Worm (Caenorhabditis elegans) whole organism, L1 larva: ENCODE results near the gene aagr-2.
A peak's percentile ranks its signal among the peaks of the same experiment; 100 is the strongest.

Experiments used
- C16A3.4 ChIP-seq: fragments of 150-350 bp; optimal IDR thresholded peaks from 2 replicates; lab custom pipeline; 2014; ENCODE audit warnings: missing biosample characterization, missing genetic modification characterization
- F16B12.6 ChIP-seq: fragments of 150-350 bp; optimal IDR thresholded peaks from 2 replicates; lab custom pipeline; 2014; ENCODE audit warnings: missing biosample characterization, missing genetic modification characterization
- alr-1 ChIP-seq: fragments of 200-800 bp; sonication (Bioruptor generic); optimal IDR thresholded peaks from 2 replicates; lab custom pipeline; 2018; ENCODE audit warnings: borderline replicate concordance, mild to moderate bottlenecking, missing genetic modification characterization, missing compliant biosample characterization
- blmp-1 ChIP-seq: fragments of 150-350 bp; optimal IDR thresholded peaks from 2 replicates; lab custom pipeline; 2014; ENCODE audit warnings: missing biosample characterization, missing genetic modification characterization
- ceh-63 ChIP-seq: fragments of 200-800 bp; sonication (Bioruptor generic); optimal IDR thresholded peaks from 2 replicates; lab custom pipeline; 2018; ENCODE audit warnings: mild to moderate bottlenecking, missing genetic modification characterization, missing compliant biosample characterization
- ceh-8 ChIP-seq: fragments of 200-800 bp; sonication (Bioruptor generic); optimal IDR thresholded peaks from 2 replicates; lab custom pipeline; 2018; ENCODE audit warnings: mild to moderate bottlenecking, missing genetic modification characterization, moderate library complexity, missing compliant biosample characterization
- ces-1 ChIP-seq: fragments of 150-350 bp; optimal IDR thresholded peaks from 2 replicates; lab custom pipeline; 2014; ENCODE audit warnings: missing biosample characterization, missing genetic modification reagents, missing genetic modification characterization
- dpl-1 ChIP-seq, 3 experiments: fragments of 150-350 bp in 2 of 3; sonication (generic microtip) in 1 of 3; optimal IDR thresholded peaks; 2 replicates each; lab custom pipeline; 2014 to 2017; ENCODE audit warnings: missing biosample characterization in 3 of 3, missing genetic modification characterization in 3 of 3, missing genetic modification reagents in 3 of 3
- dsc-1 ChIP-seq: sonication (generic microtip); optimal IDR thresholded peaks from 2 replicates; lab custom pipeline; 2016; ENCODE audit warnings: mild to moderate bottlenecking, missing genetic modification characterization, missing compliant biosample characterization
- efl-1 ChIP-seq, 4 experiments: fragments of 150-350 bp; optimal IDR thresholded peaks in 3 of 4; peaks in 1 of 4; 1 replicate in 1 of 4; 2 replicates in 3 of 4; lab custom pipeline; 2014; ENCODE audit warnings: missing biosample characterization in 2 of 4, missing genetic modification characterization in 2 of 4, missing genetic modification reagents in 2 of 4
- egl-13 ChIP-seq: sonication (generic microtip); optimal IDR thresholded peaks from 2 replicates; lab custom pipeline; 2016; ENCODE audit warnings: missing genotype, missing genetic modification reagents, missing genetic modification characterization, missing compliant biosample characterization
- elt-2 ChIP-seq: sonication (generic microtip); optimal IDR thresholded peaks from 2 replicates; lab custom pipeline; 2016; ENCODE audit warnings: missing genetic modification characterization, mild to moderate bottlenecking, inconsistent platforms, missing compliant biosample characterization, missing genetic modification reagents
- grh-1 ChIP-seq: fragments of 200-800 bp; sonication (Bioruptor generic); IDR thresholded peaks from 2 replicates; pipeline ENCODE4 v1.3.6; 2022; ENCODE audit warnings: missing genetic modification reagents, missing genetic modification characterization, missing compliant biosample characterization
- lin-13 ChIP-seq: fragments of 150-350 bp; optimal IDR thresholded peaks from 2 replicates; lab custom pipeline; 2014; ENCODE audit warnings: missing biosample characterization, missing genetic modification reagents, missing genetic modification characterization
- lin-14 ChIP-seq: fragments of 200-800 bp; sonication (Bioruptor generic); optimal IDR thresholded peaks from 2 replicates; lab custom pipeline; 2018; ENCODE audit warnings: mild to moderate bottlenecking, missing genetic modification characterization, moderate library complexity, missing compliant biosample characterization
- lin-35 ChIP-seq, 2 experiments: fragments of 150-350 bp; optimal IDR thresholded peaks; 2 replicates each; lab custom pipeline; 2014; ENCODE audit warnings: missing biosample characterization in 2 of 2, missing genetic modification characterization in 2 of 2, missing genetic modification reagents in 2 of 2
- lir-3 ChIP-seq: sonication (generic microtip); optimal IDR thresholded peaks from 2 replicates; lab custom pipeline; 2016; ENCODE audit warnings: mild to moderate bottlenecking, missing genetic modification characterization, moderate library complexity, missing compliant biosample characterization; ENCODE audit not compliant: poor library complexity
- lsy-2 ChIP-seq, 2 experiments: fragments of 150-350 bp; optimal IDR thresholded peaks; 2 replicates each; lab custom pipeline; 2014; ENCODE audit warnings: missing biosample characterization in 2 of 2, missing genetic modification characterization in 2 of 2
- mep-1 ChIP-seq: fragments of 150-350 bp; optimal IDR thresholded peaks from 2 replicates; lab custom pipeline; 2014; ENCODE audit warnings: missing biosample characterization, missing genetic modification characterization
- nhr-20 ChIP-seq: sonication (generic microtip); optimal IDR thresholded peaks from 2 replicates; lab custom pipeline; 2016; ENCODE audit warnings: mild to moderate bottlenecking, missing genetic modification characterization, missing compliant biosample characterization
- nhr-237 ChIP-seq: fragments of 150-350 bp; optimal IDR thresholded peaks from 2 replicates; lab custom pipeline; 2014; ENCODE audit warnings: missing biosample characterization, missing genetic modification characterization
- nhr-71 ChIP-seq: sonication (generic microtip); optimal IDR thresholded peaks from 2 replicates; lab custom pipeline; 2016; ENCODE audit warnings: mild to moderate bottlenecking, missing genetic modification characterization, moderate library complexity, missing compliant biosample characterization
- nhr-84 ChIP-seq: sonication (generic microtip); optimal IDR thresholded peaks from 2 replicates; lab custom pipeline; 2017; ENCODE audit warnings: missing biosample characterization, missing genetic modification characterization
- nhr-85 ChIP-seq: sonication (generic microtip); peaks from one replicate; lab custom pipeline; 2016; ENCODE audit warnings: missing genetic modification characterization, inconsistent platforms, missing compliant biosample characterization
- nhr-90 ChIP-seq: sonication (generic microtip); optimal IDR thresholded peaks from 2 replicates; lab custom pipeline; 2016; ENCODE audit warnings: mild to moderate bottlenecking, missing genetic modification characterization, missing compliant biosample characterization; ENCODE audit not compliant: poor library complexity
- pag-3 ChIP-seq: sonication (generic microtip); optimal IDR thresholded peaks from 2 replicates; lab custom pipeline; 2017; ENCODE audit warnings: missing genetic modification characterization, mild to moderate bottlenecking, missing compliant biosample characterization, antibody characterized with exemption, borderline replicate concordance; ENCODE audit not compliant: insufficient read depth
- rnt-1 ChIP-seq: sonication (generic microtip); optimal IDR thresholded peaks from 2 replicates; lab custom pipeline; 2016; ENCODE audit warnings: mild to moderate bottlenecking, missing genetic modification characterization, moderate library complexity, missing compliant biosample characterization
- skn-1 ChIP-seq: fragments of 150-350 bp; optimal IDR thresholded peaks from 2 replicates; lab custom pipeline; 2014; ENCODE audit warnings: missing biosample characterization, missing genetic modification characterization
- snpc-4 ChIP-seq: fragments of 150-350 bp; optimal IDR thresholded peaks from 2 replicates; lab custom pipeline; 2014; ENCODE audit warnings: missing biosample characterization, missing genetic modification characterization
- snu-23 ChIP-seq: sonication (generic microtip); optimal IDR thresholded peaks from 2 replicates; lab custom pipeline; 2016; ENCODE audit warnings: missing genetic modification characterization, missing compliant biosample characterization
- sox-4 ChIP-seq: sonication (generic microtip); optimal IDR thresholded peaks from 2 replicates; lab custom pipeline; 2016; ENCODE audit warnings: missing genetic modification characterization, missing compliant biosample characterization
- swsn-7 ChIP-seq: sonication (generic microtip); optimal IDR thresholded peaks from 2 replicates; lab custom pipeline; 2016; ENCODE audit warnings: missing genetic modification characterization, missing compliant biosample characterization
- unc-62 ChIP-seq: fragments of 150-350 bp; optimal IDR thresholded peaks from 2 replicates; lab custom pipeline; 2014; ENCODE audit warnings: missing biosample characterization, missing genetic modification reagents, missing genetic modification characterization
- unc-98 ChIP-seq: fragments of 200-800 bp; sonication (Bioruptor generic); IDR thresholded peaks from 2 replicates; pipeline ENCODE4 v1.3.6; 2022; ENCODE audit warnings: missing genetic modification characterization, missing compliant biosample characterization
- xbp-1 ChIP-seq: sonication (generic microtip); optimal IDR thresholded peaks from 2 replicates; lab custom pipeline; 2016; ENCODE audit warnings: missing genetic modification characterization, missing compliant biosample characterization
- zag-1 ChIP-seq: fragments of 150-350 bp; optimal IDR thresholded peaks from 2 replicates; lab custom pipeline; 2014; ENCODE audit warnings: missing biosample characterization, missing genetic modification characterization
- ztf-11 ChIP-seq, 2 experiments: sonication (generic microtip); optimal IDR thresholded peaks; 2 replicates each; lab custom pipeline; 2016 to 2017; ENCODE audit warnings: missing genetic modification characterization in 2 of 2, missing biosample characterization in 1 of 2, missing compliant biosample characterization in 1 of 2

Gene aagr-2

ce11 chrII:4948118-4948517 is 23.1 kb upstream of the aagr-2 start:
- TF ChIP-seq nhr-237 (no peak), lin-13 (no peak), dsc-1 (tag; lab: Kevin White, UChicago) (no peak), ceh-8 (no peak), unc-62 (GFP tag; lab: Kevin White, UChicago) (no peak), C16A3.4 (tag; lab: Kevin White, UChicago) (no peak), pag-3 (tag; lab: Kevin White, UChicago) (no peak), alr-1 (no peak), nhr-84 (tag; lab: Kevin White, UChicago) (no peak), nhr-85 (tag; lab: Kevin White, UChicago) (peak; percentile 59), elt-2 (tag; lab: Kevin White, UChicago) (peak; percentile 7), blmp-1 (tag; lab: Kevin White, UChicago) (no peak), unc-98 (GFP tag; lab: Robert Waterston, UW) (no peak), ztf-11 (tag; optimal IDR thresholded peaks at IDR 0.05; lab: Kevin White, UChicago) (no peak), ceh-63 (no peak), nhr-90 (tag; lab: Kevin White, UChicago) (no peak), ces-1 (no peak), zag-1 (no peak)

- TF ChIP-seq lin-35 (GFP tag; optimal IDR thresholded peaks at IDR 0.05; lab: Kevin White, UChicago) (peak; percentile 23 to 37), egl-13 (tag; lab: Kevin White, UChicago) (no peak), nhr-85 (tag; lab: Kevin White, UChicago) (no peak), skn-1 (peak; percentile 16), dpl-1 (GFP tag; optimal IDR thresholded peaks at IDR 0.05; lab: Kevin White, UChicago) (peak in 2 of 3 experiments; percentile 39 to 40), pag-3 (tag; lab: Kevin White, UChicago) (no peak), sox-4 (tag; lab: Kevin White, UChicago) (no peak), rnt-1 (tag; lab: Kevin White, UChicago) (peak; percentile 12), nhr-71 (tag; lab: Kevin White, UChicago) (peak; percentile 6), efl-1 (optimal IDR thresholded peaks at IDR 0.05; lab: Kevin White, UChicago) (peak; percentile 31 to 43), efl-1 (GFP tag; optimal IDR thresholded peaks at IDR 0.05 in 1 of 2; lab: Kevin White, UChicago) (peak; percentile 49 to 88), snpc-4 (tag; lab: Kevin White, UChicago) (no peak), snu-23 (peak; percentile 40), lir-3 (tag; lab: Kevin White, UChicago) (no peak), nhr-20 (no peak), lin-14 (GFP tag; lab: Kevin White, UChicago) (no peak), swsn-7 (no peak), F16B12.6 (tag; lab: Kevin White, UChicago) (peak; percentile 84), lsy-2 (tag; optimal IDR thresholded peaks at IDR 0.05; lab: Kevin White, UChicago) (peak in 1 of 2 experiments; percentile 41), mep-1 (peak; percentile 38)
Measured at ce11 chrII:4946775-4947174, 21.7 kb upstream of the aagr-2 start.

- peak in 1 of 2 experiments; percentile 31 for TF ChIP-seq lin-35 (GFP tag; optimal IDR thresholded peaks at IDR 0.05; lab: Kevin White, UChicago)
- peak; percentile 1 for TF ChIP-seq nhr-90 (tag; lab: Kevin White, UChicago)
- no peak for TF ChIP-seq efl-1 (optimal IDR thresholded peaks at IDR 0.05; lab: Kevin White, UChicago)
- peak in 1 of 2 experiments; percentile 89 for TF ChIP-seq efl-1 (GFP tag; optimal IDR thresholded peaks at IDR 0.05 in 1 of 2; lab: Kevin White, UChicago)
- TF ChIP-seq lsy-2 (tag; optimal IDR thresholded peaks at IDR 0.05; lab: Kevin White, UChicago), result peak in 1 of 2 experiments; percentile 46
- TF ChIP-seq grh-1 (GFP tag; lab: Robert Waterston, UW), result no peak
- TF ChIP-seq F16B12.6 (tag; lab: Kevin White, UChicago), result peak; percentile 11
- peak in 1 of 3 experiments; percentile 14 for TF ChIP-seq dpl-1 (GFP tag; optimal IDR thresholded peaks at IDR 0.05; lab: Kevin White, UChicago)
- TF ChIP-seq elt-2 (tag; lab: Kevin White, UChicago), result peak; percentile 1
- TF ChIP-seq xbp-1 (tag; lab: Kevin White, UChicago), result no peak
- peak; percentile 5 for TF ChIP-seq skn-1
- TF ChIP-seq, all 84 proteins: peak for 8
Measured at ce11 chrII:4945695-4946094, 20.6 kb upstream of the aagr-2 start, which contains the start of the genes gldi-11 and ZK546.2. gldi-11 (minus strand) TSS chrII:4945789. ZK546.2 (plus strand) TSS chrII:4946027.
